Worm (Caenorhabditis elegans): ENCODE data around the gene C06G3.8.

Gene C06G3.8

DNA sequence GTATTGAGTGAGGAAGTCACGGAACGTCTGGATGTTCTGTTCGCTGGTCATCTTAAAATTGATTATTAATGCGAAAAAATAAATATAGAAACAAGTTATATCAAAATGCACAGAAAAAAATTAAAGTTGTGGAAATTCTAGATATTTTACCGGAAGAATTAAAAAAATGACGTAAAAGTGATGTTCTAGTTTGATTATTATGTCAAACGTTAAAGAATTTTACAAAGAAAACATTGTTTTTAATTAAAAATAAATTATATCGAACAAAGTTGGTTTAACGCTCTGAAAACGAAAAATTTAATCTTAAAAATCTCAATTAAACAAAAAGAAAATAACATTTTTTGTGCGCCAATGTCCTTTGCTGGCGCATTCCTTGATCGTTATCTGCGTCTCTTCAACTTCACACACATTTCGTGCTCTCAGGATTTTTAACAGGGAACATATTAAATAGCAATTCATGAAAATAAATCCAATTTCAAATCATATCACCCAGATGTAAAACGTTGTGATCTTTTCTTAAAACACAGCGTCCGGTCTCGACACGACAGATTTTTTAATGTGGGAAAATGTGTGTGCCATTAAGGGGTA is 12.3 kb upstream of the C06G3.8 start, which contains the start of gene tin-9.1 (continued):
- TF ChIP-seq Y56A3A.18 (GFP tag; IDR thresholded peaks at IDR 0.05) (no peak), madf-3 (GFP tag; IDR thresholded peaks at IDR 0.05) (no peak), D2030.7 (GFP tag; IDR thresholded peaks at IDR 0.05) (no peak), ztf-28 (GFP tag; IDR thresholded peaks at IDR 0.05) (no peak), hsf-1 (GFP tag; IDR thresholded peaks at IDR 0.05) (no peak), Y53F4B.3 (GFP tag; IDR thresholded peaks at IDR 0.05) (no peak), rcor-1 (GFP tag; IDR thresholded peaks at IDR 0.05) (0 out of 2 replicates have a peak, but pooled peaks have one; percentile 9), Y95B8A.8 (GFP tag; IDR thresholded peaks at IDR 0.05) (no peak), F49E8.2 (tag; optimal IDR thresholded peaks at IDR 0.05; ENCODE audit: insufficient read depth) (peak; percentile 29), ztf-18 (tag; optimal IDR thresholded peaks at IDR 0.05) (peak; percentile 93), him-1 (tag; optimal IDR thresholded peaks at IDR 0.05) (peak; percentile 63), somi-1 (GFP tag; optimal IDR thresholded peaks at IDR 0.05) (no peak), K12H6.12 (tag; optimal IDR thresholded peaks at IDR 0.05) (no peak), fkh-3 (tag; optimal IDR thresholded peaks at IDR 0.05) (no peak), B0019.2 (GFP tag; conservative IDR thresholded peaks at IDR 0.05) (no peak), ceh-27 (GFP tag; optimal IDR thresholded peaks at IDR 0.05) (no peak), ceh-58 (GFP tag; IDR thresholded peaks at IDR 0.05) (no peak), akir-1 (GFP tag; optimal IDR thresholded peaks at IDR 0.05) (no peak), F55B11.4 (tag; optimal IDR thresholded peaks at IDR 0.05; ENCODE audit: borderline replicate concordance, insufficient read depth) (no peak), attf-3 (GFP tag; conservative IDR thresholded peaks at IDR 0.05) (no peak), C06A6.2 (GFP tag; conservative IDR thresholded peaks at IDR 0.05) (no peak), lag-1 (GFP tag; IDR thresholded peaks at IDR 0.05) (no peak), nfya-1 (tag; optimal IDR thresholded peaks at IDR 0.05; ENCODE audit: borderline replicate concordance, insufficient read depth) (no peak), T07F8.4 (tag; optimal IDR thresholded peaks at IDR 0.05) (no peak), egrh-3 (GFP tag; IDR thresholded peaks at IDR 0.05) (no peak), F52B5.7 (tag; optimal IDR thresholded peaks at IDR 0.05) (no peak), let-607 (tag; optimal IDR thresholded peaks at IDR 0.05) (peak in 1 of 2 experiments; percentile 1), rec-8 (tag; optimal IDR thresholded peaks at IDR 0.05) (no peak), pbrm-1 (GFP tag; IDR thresholded peaks at IDR 0.05) (no peak), lin-54 (GFP tag; optimal IDR thresholded peaks at IDR 0.05) (peak; percentile 61), bed-1 (GFP tag; IDR thresholded peaks at IDR 0.05) (no peak), F23B12.7 (tag; optimal IDR thresholded peaks at IDR 0.05; ENCODE audit: insufficient read depth) (no peak), ztf-26 (tag; optimal IDR thresholded peaks at IDR 0.05) (no peak), K11D2.4 (GFP tag; IDR thresholded peaks at IDR 0.05) (peak; percentile 42; the same call in 1 of the 2 replicates), ceh-79 (tag; optimal IDR thresholded peaks at IDR 0.05) (no peak), Y67H2A.10 (GFP tag; conservative IDR thresholded peaks at IDR 0.05) (no peak), pha-4 (tag; optimal IDR thresholded peaks at IDR 0.05) (no peak), chd-7 (tag; optimal IDR thresholded peaks at IDR 0.05) (no peak), tbp1 (GFP tag; optimal IDR thresholded peaks at IDR 0.05) (peak; percentile 31), nhr-179 (tag; optimal IDR thresholded peaks at IDR 0.05) (no peak), unc-62 (GFP tag; optimal IDR thresholded peaks at IDR 0.05) (no peak), mel-28 (tag; optimal IDR thresholded peaks at IDR 0.05; ENCODE audit: borderline replicate concordance) (no peak), madf-8 (GFP tag; conservative IDR thresholded peaks at IDR 0.05) (no peak), sdz-38 (tag; optimal IDR thresholded peaks at IDR 0.05) (no peak), efl-1 (GFP tag; optimal IDR thresholded peaks at IDR 0.05) (peak; percentile 36), die-1 (tag; optimal IDR thresholded peaks at IDR 0.05) (no peak), zfh-2 (GFP tag; conservative IDR thresholded peaks at IDR 0.05) (no peak), dox-1 (GFP tag; IDR thresholded peaks at IDR 0.05) (peak; percentile 44; the same call in 1 of the 2 replicates)

Measured in whole organism, young adult.